Worm (Caenorhabditis elegans): ENCODE measurements around the gene oac-52.

oac-52 gene

ce11 chrIV:4301202-4301601, 45.2 kb downstream of the oac-52 start, which contains the start of gene lgc-22:
lgc-22 (plus strand) TSS chrIV:4301306.
- TF ChIP-seq nhr-120 (GFP tag; IDR thresholded peaks at IDR 0.05), result no peak
- TF ChIP-seq nfyb-1 (GFP tag; IDR thresholded peaks at IDR 0.05), result 0 out of 2 replicates have a peak, but pooled peaks have one; percentile 30
- no peak for TF ChIP-seq aptf-2 (GFP tag; conservative IDR thresholded peaks at IDR 0.05)
- no peak for TF ChIP-seq ZK185.1 (tag; optimal IDR thresholded peaks at IDR 0.05; ENCODE audit: poor library complexity, severe bottlenecking)
- TF ChIP-seq attf-5 (GFP tag; optimal IDR thresholded peaks at IDR 0.05), result no peak
- TF ChIP-seq dox-1 (GFP tag; IDR thresholded peaks at IDR 0.05), result peak; percentile 28; the same call in 1 of the 2 replicates
- TF ChIP-seq B0336.3 (GFP tag; IDR thresholded peaks at IDR 0.05), result no peak
- TF ChIP-seq zfh-2 (GFP tag; conservative IDR thresholded peaks at IDR 0.05), result peak; percentile 87
- peak; percentile 47; the same call in 1 of the 2 replicates for TF ChIP-seq egrh-3 (GFP tag; IDR thresholded peaks at IDR 0.05)
- TF ChIP-seq mxl-1 (tag; optimal IDR thresholded peaks at IDR 0.05), result no peak

DNA sequence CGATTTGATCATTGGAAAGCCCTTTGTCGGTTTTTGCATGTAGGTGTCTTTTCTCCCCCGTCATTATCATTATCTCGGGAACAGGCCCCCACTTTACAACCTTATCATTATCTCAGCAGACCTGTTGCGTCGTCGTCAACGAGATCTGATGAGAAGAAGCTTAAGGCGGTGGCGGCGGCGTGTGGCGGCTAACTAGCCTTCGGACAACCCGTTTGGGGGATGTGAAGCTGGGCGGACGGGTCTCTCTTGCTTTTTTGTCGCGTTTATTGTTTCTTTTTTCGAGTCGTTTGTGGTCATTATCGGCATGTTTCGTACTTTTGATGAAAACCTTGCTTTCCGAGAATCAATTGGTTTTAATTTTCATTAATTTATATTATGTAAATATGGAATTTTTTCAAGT, 46.4 kb downstream of the oac-52 start:
- no peak for TF ChIP-seq cebp-1 (GFP tag; IDR thresholded peaks at IDR 0.05)
- no peak for TF ChIP-seq cebp-1 (tag; optimal IDR thresholded peaks at IDR 0.05)
- no peak for TF ChIP-seq ztf-26 (tag; optimal IDR thresholded peaks at IDR 0.05)
- no peak for TF ChIP-seq egl-18 (GFP tag; IDR thresholded peaks at IDR 0.05)
- TF ChIP-seq madf-6 (GFP tag; IDR thresholded peaks at IDR 0.05), result no peak
- no peak for TF ChIP-seq let-526 (GFP tag; IDR thresholded peaks at IDR 0.05)
- TF ChIP-seq pha-4 (tag; optimal IDR thresholded peaks at IDR 0.05), result no peak
- TF ChIP-seq lir-1 (GFP tag; conservative IDR thresholded peaks at IDR 0.05), result no peak

DNA sequence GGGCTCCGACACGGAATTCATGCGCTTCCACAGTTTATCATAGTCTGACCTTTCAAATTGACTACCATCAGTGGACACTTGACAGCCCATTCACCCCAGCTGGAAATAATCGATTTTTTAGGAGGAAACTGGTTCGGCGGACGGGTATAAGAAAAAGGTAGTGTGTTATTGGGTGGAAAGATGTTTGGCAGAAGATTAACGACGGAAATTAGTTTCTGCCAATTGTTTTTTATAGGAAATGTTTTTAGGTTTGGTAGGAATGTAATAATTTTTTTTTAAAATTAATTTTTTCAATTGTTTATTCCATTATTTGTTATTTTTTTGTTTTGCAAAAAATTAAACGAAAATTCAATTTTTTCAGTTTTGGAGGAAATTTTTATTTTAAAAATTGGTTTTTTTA, 47.4 kb downstream of the oac-52 start, which contains the start of gene F15E6.9:
F15E6.9 (minus strand) TSS at position 101 of the 400 bp plus-strand sequence.
- TF ChIP-seq hlh-26 (GFP tag; conservative IDR thresholded peaks at IDR 0.05), result no peak
- TF ChIP-seq ztf-6 (GFP tag; IDR thresholded peaks at IDR 0.05), result no peak
- TF ChIP-seq ceh-58 (GFP tag; IDR thresholded peaks at IDR 0.05), result no peak
- TF ChIP-seq K12H6.12 (tag; optimal IDR thresholded peaks at IDR 0.05), result no peak

DNA sequence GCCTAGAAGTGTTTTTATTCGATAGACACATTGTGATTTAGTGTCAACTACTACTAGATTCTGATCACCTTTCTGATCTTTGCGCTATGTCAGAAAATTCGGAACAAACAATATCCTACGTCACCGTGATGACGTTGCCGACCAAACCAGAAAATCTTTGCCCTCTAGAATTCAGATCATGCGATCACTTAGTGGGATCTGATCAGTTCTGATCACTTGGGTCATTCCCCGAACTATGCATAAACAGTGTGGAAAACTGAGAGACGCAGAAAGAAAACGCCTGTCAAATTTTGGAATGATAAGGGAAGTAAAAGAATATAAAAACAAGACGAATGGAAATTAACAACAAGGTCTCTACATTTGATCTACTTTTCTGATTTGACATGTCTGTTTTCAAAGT, 51.9 kb downstream of the oac-52 start, which contains the start of gene F15E6.3:
F15E6.3 (plus strand) TSS at position 344 of the 400 bp plus-strand sequence.
- peak; percentile 22; the same call in 1 of the 2 replicates for TF ChIP-seq nfyb-1 (GFP tag; IDR thresholded peaks at IDR 0.05)
- peak; percentile 58; the same call in 1 of the 2 replicates for TF ChIP-seq hmg-1.2 (GFP tag; IDR thresholded peaks at IDR 0.05)
- TF ChIP-seq madf-10 (tag; optimal IDR thresholded peaks at IDR 0.05), result no peak
- TF ChIP-seq nhr-80 (tag; optimal IDR thresholded peaks at IDR 0.05), result peak; percentile 1
- no peak for TF ChIP-seq ztf-18 (tag; optimal IDR thresholded peaks at IDR 0.05)
- TF ChIP-seq atf-7 (tag; optimal IDR thresholded peaks at IDR 0.05), result peak; percentile 34
- peak; percentile 67 for TF ChIP-seq ztf-26 (tag; optimal IDR thresholded peaks at IDR 0.05)
- peak; percentile 14 for TF ChIP-seq somi-1 (GFP tag; optimal IDR thresholded peaks at IDR 0.05)

ce11 chrIV:4292569-4292968, 53.8 kb downstream of the oac-52 start, which contains the start of gene F15E6.10:
F15E6.10 (plus strand) TSS chrIV:4292869.
- no peak for TF ChIP-seq snpc-4 (GFP tag; optimal IDR thresholded peaks at IDR 0.05)
- TF ChIP-seq snpc-4 (tag; optimal IDR thresholded peaks at IDR 0.05), result no peak
- TF ChIP-seq madf-10 (tag; optimal IDR thresholded peaks at IDR 0.05), result no peak

Data from whole organism, young adult.